Fruit fly (Drosophila melanogaster): ENCODE data around the gene Hip1.

DNA sequence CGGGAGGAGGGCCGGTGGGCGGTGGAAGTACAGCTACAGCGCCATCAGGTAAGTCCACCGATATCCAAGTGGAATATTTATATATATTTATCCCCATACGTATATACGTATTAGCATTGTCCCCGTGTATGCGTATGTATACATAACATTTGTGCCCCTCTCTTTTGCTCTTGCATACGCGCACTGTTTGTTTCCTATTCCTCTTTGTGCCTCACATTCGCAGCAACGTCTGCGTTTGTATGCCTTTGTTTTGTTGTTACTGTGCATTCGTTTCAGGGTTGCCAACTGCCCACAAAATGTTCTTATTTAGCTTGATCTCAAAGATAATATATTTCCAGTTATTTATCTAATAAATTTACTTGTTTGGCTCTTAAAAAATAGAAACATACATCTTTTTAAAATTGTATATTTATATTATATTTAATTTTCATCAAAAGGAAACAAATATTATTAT is 32.9 kb upstream of the Hip1 start:
- TF ChIP-seq rn (GFP tag; IDR thresholded peaks at IDR 0.05) (no peak), gl (tag; optimal IDR thresholded peaks at IDR 0.05) (no peak), CG13204 (GFP tag; optimal IDR thresholded peaks at IDR 0.05) (no peak), D1 (tag; optimal IDR thresholded peaks at IDR 0.05) (peak; percentile 42), fd96Ca (GFP tag; IDR thresholded peaks at IDR 0.05) (no peak), CG9948 (tag; optimal IDR thresholded peaks at IDR 0.05) (peak; percentile 39), CG14655 (GFP tag; optimal IDR thresholded peaks at IDR 0.05) (no peak), CG8301 (tag; optimal IDR thresholded peaks at IDR 0.05) (no peak), CG34367 (tag; optimal IDR thresholded peaks at IDR 0.05) (peak; percentile 40)

All from whole organism, pupa.